Fruit fly (Drosophila melanogaster): ENCODE data around the gene TotA.

The TotA gene

DNA sequence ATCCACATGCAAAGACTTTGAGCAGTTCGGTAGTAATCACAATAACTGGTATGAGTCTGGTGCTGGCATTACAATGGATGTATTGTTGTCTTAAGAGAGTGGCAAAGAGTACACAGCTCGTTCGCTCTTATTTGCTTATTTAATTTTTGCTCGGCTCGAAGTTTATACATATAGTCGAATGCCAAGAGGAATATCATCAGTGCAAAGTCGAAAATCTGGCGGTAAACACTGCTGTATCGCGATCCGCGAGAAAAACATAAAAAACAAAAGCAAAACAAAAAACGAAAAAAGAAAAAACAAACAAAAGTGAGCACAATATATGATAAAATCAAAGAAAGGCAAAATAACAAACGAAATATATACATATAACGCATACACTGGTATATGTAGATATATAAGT is 43.3 kb downstream of the TotA start, which contains the start of gene hdly (continued):
- TF ChIP-seq CG11762 (GFP tag; optimal IDR thresholded peaks at IDR 0.05; ENCODE audit: insufficient read depth), result peak; percentile 93
- TF ChIP-seq CG11902 (GFP tag; optimal IDR thresholded peaks at IDR 0.05), result no peak
- TF ChIP-seq eg (GFP tag; IDR thresholded peaks at IDR 0.05), result peak; percentile 100
- peak; percentile 88 for TF ChIP-seq CG3919 (GFP tag; optimal IDR thresholded peaks at IDR 0.05)
- TF ChIP-seq Hr38 (GFP tag; optimal IDR thresholded peaks at IDR 0.05), result peak; percentile 91
- peak; percentile 62 for TF ChIP-seq acj6 (GFP tag; optimal IDR thresholded peaks at IDR 0.05)
- TF ChIP-seq CG11294 (GFP tag; IDR thresholded peaks at IDR 0.05), result peak; percentile 87; the same call in 1 of the 2 replicates
- peak; percentile 99 for TF ChIP-seq CG6163 (GFP tag; IDR thresholded peaks at IDR 0.05)
- TF ChIP-seq net (GFP tag; optimal IDR thresholded peaks at IDR 0.05), result peak; percentile 99
- peak; percentile 67 for TF ChIP-seq CG8319 (GFP tag; optimal IDR thresholded peaks at IDR 0.05)
- TF ChIP-seq CG6276 (GFP tag; optimal IDR thresholded peaks at IDR 0.05), result peak; percentile 99
- peak; percentile 93 for TF ChIP-seq pdm3 (GFP tag; optimal IDR thresholded peaks at IDR 0.05)
- peak; percentile 86 for TF ChIP-seq topi (GFP tag; optimal IDR thresholded peaks at IDR 0.05)
- TF ChIP-seq Hr39 (GFP tag; optimal IDR thresholded peaks at IDR 0.05), result peak; percentile 41
- peak; percentile 68 for TF ChIP-seq cyc (GFP tag; optimal IDR thresholded peaks at IDR 0.05)
- peak; percentile 86 for TF ChIP-seq fkh (GFP tag; optimal IDR thresholded peaks at IDR 0.05)
- peak; percentile 72 for TF ChIP-seq CG6792 (GFP tag; optimal IDR thresholded peaks at IDR 0.05)
- TF ChIP-seq CG8632 (GFP tag; optimal IDR thresholded peaks at IDR 0.05), result peak; percentile 88

DNA sequence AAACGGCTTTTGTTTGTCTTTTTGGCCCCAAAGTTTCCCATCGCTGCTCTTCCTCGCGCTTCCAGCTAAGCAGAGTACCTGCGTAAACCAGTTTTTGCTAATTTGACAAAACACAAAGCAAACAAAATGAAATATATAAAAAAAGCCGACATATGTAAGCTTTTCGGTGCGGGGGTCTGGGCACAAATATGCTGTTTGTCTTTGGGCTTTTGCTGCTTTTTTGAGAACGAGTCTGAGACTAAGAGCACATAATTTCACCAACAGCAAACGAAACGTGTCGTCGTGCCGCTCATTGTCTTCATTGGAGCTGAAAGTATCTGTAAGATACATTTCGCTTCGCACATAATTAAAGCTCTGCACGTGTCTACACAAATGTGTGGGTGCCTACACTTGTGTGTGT is 45.0 kb downstream of the TotA start:
- TF ChIP-seq CG15336 (GFP tag; IDR thresholded peaks at IDR 0.05), result no peak
- TF ChIP-seq Lpt (GFP tag; optimal IDR thresholded peaks at IDR 0.05), result no peak
- TF ChIP-seq Eip78C (GFP tag), result no peak
- peak; percentile 53 for TF ChIP-seq CG6854 (GFP tag; optimal IDR thresholded peaks at IDR 0.05)
- TF ChIP-seq fd85E (GFP tag; optimal IDR thresholded peaks at IDR 0.05), result no peak
- peak; percentile 79 for TF ChIP-seq fkh (GFP tag; optimal IDR thresholded peaks at IDR 0.05)
- TF ChIP-seq CG11902 (GFP tag; optimal IDR thresholded peaks at IDR 0.05), result no peak
- TF ChIP-seq Eip93F (GFP tag; optimal IDR thresholded peaks at IDR 0.05), result no peak
- TF ChIP-seq CG10669 (GFP tag; optimal IDR thresholded peaks at IDR 0.05), result no peak
- TF ChIP-seq Ets96B (tag; optimal IDR thresholded peaks at IDR 0.05), result no peak
- no peak for TF ChIP-seq Blimp-1 (GFP tag; optimal IDR thresholded peaks at IDR 0.05)
- no peak for TF ChIP-seq CG32006 (GFP tag; optimal IDR thresholded peaks at IDR 0.05)
- TF ChIP-seq CG6163 (GFP tag; IDR thresholded peaks at IDR 0.05), result 0 out of 3 replicates have a peak, but pooled peaks have one; percentile 13
- TF ChIP-seq Smox (GFP tag; optimal IDR thresholded peaks at IDR 0.05), result no peak
- TF ChIP-seq CG10631 (GFP tag; optimal IDR thresholded peaks at IDR 0.05), result no peak
- no peak for TF ChIP-seq pdm3 (GFP tag; optimal IDR thresholded peaks at IDR 0.05)
- TF ChIP-seq svp (GFP tag), result peak; percentile 52
